Worm (Caenorhabditis elegans): ENCODE results near the gene nhr-56.

DNA sequence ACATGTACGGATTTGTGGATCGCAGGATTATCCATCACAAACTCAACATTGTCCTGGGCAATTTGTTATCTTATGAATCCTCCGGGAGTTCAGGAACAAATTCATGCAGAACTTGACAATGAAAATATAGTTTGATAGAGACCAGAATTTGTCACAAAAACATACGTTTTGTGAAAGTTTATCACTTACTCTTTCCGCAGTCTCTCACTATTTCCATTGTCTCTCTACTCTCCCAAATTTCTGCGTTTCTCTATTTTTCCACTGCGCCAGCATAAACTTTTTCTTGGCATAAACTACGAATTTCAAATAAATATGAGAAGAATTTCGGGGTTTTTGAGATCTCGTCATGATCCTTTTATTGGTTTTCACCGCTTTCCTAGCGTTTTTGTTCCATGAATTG is 23.8 kb downstream of the nhr-56 start, which contains the start of gene cyp-33C3:
- no peak for TF ChIP-seq ceh-13 (GFP tag; optimal IDR thresholded peaks at IDR 0.05)
- TF ChIP-seq hmbx-1 (tag; optimal IDR thresholded peaks at IDR 0.05), result no peak
- TF ChIP-seq flt-1 (GFP tag; IDR thresholded peaks at IDR 0.05), result no peak
- no peak for TF ChIP-seq F13C5.2 (tag; optimal IDR thresholded peaks at IDR 0.05)
- no peak for TF ChIP-seq ets-7 (tag; optimal IDR thresholded peaks at IDR 0.05)
- no peak for TF ChIP-seq ama-1 (optimal IDR thresholded peaks at IDR 0.05)
- TF ChIP-seq tra-4 (tag; optimal IDR thresholded peaks at IDR 0.05), result no peak
- TF ChIP-seq ceh-36 (tag; optimal IDR thresholded peaks at IDR 0.05), result no peak
- TF ChIP-seq B0310.2 (tag; optimal IDR thresholded peaks at IDR 0.05), result no peak
- TF ChIP-seq aly-1 (tag; optimal IDR thresholded peaks at IDR 0.05), result no peak
- no peak for TF ChIP-seq tbx-11 (GFP tag; IDR thresholded peaks at IDR 0.05)
- no peak for TF ChIP-seq scrt-1 (GFP tag; IDR thresholded peaks at IDR 0.05)
- no peak for TF ChIP-seq hnd-1 (tag; optimal IDR thresholded peaks at IDR 0.05)
